Worm (Caenorhabditis elegans) whole organism, L4/young adult: Measurements from ENCODE around the gene lgc-30.

Experiments
- W03F9.2 ChIP-seq: fragments of 150-350 bp; optimal IDR thresholded peaks from 2 replicates; lab custom pipeline; 2014; ENCODE audit warnings: missing biosample characterization, missing genetic modification characterization
- dao-5 ChIP-seq: sonication (generic microtip); optimal IDR thresholded peaks from 2 replicates; lab custom pipeline; 2016; ENCODE audit warnings: missing genotype, missing genetic modification characterization, moderate library complexity, missing compliant biosample characterization
- him-1 ChIP-seq: sonication (generic microtip); optimal IDR thresholded peaks from 2 replicates; lab custom pipeline; 2016; ENCODE audit warnings: missing genotype, missing genetic modification reagents, missing genetic modification characterization, missing compliant biosample characterization

The lgc-30 gene

ce11 chrIV:959221-959620 lies 34.5 kb downstream of the lgc-30 start, which contains the start of gene plx-1:
Gene plx-1 (plus strand): TSS chrIV:959521.
- no peak for TF ChIP-seq W03F9.2 (tag; lab: Kevin White, UChicago)
- no peak for TF ChIP-seq him-1 (tag; lab: Kevin White, UChicago)
- TF ChIP-seq dao-5 (tag; lab: Kevin White, UChicago): no peak

- TF ChIP-seq him-1 (tag; lab: Kevin White, UChicago): no peak
- no peak for TF ChIP-seq dao-5 (tag; lab: Kevin White, UChicago)
- TF ChIP-seq W03F9.2 (tag; lab: Kevin White, UChicago): no peak
Observed at ce11 chrIV:960177-960576, 35.5 kb downstream of the lgc-30 start.

DNA sequence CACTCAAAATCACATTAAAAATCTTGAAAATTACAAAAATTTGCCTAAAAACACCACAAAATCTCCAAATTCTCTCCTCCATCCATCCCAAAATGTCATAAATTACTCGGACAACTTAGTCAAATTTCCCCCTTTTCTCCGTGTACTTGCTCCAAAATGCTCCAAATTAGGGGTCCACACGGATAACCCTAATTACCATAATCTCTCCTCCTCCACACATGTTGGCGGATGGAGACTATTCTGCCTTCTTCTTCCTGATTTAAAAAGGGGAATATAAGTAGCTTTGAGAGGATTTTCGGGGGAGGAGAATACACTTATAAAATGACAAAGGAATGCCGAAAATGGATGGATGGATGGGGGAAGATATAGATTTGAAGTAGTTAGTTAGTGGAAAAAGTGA lies 37.2 kb downstream of the lgc-30 start:
- TF ChIP-seq him-1 (tag; lab: Kevin White, UChicago) (no peak), dao-5 (tag; lab: Kevin White, UChicago) (no peak)

- TF ChIP-seq W03F9.2 (tag; lab: Kevin White, UChicago) (no peak), him-1 (tag; lab: Kevin White, UChicago) (no peak), dao-5 (tag; lab: Kevin White, UChicago) (no peak)
Observed at ce11 chrIV:971122-971521, 46.4 kb downstream of the lgc-30 start.

- TF ChIP-seq dao-5 (tag; lab: Kevin White, UChicago): no peak
- TF ChIP-seq him-1 (tag; lab: Kevin White, UChicago): no peak
- no peak for TF ChIP-seq W03F9.2 (tag; lab: Kevin White, UChicago)
Observed at ce11 chrIV:972401-972800, 47.7 kb downstream of the lgc-30 start.

DNA sequence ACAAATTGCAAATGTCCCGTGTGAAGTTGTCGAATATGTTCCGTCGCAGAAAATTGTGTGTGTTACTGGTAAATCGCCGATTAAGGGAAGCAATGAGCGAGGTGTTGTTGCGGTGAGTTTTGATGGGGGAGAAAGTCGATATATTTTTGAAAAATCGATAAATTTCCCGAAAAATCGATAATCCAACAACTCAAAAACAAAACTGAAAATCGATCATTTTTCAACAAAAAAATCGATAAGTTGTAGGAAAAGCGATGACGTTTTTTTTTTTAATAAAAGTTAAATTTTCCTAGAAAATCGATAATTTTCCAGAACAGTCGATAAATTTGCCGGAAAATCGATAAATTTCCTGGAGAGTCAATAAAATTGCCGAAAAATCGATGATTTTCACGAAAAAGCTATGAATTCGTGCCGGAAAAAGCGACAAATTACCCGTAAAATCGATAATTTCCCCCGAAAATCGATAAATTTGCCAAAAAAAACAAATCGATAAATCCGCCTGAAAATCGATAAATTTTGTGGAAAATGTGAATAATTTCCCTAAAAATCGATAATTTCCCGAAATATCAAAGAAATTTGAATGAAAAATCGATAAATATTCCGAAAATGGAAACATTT lies 48.2 kb downstream of the lgc-30 start:
- TF ChIP-seq W03F9.2 (tag; lab: Kevin White, UChicago): no peak
- no peak for TF ChIP-seq dao-5 (tag; lab: Kevin White, UChicago)
- TF ChIP-seq him-1 (tag; lab: Kevin White, UChicago): no peak

DNA sequence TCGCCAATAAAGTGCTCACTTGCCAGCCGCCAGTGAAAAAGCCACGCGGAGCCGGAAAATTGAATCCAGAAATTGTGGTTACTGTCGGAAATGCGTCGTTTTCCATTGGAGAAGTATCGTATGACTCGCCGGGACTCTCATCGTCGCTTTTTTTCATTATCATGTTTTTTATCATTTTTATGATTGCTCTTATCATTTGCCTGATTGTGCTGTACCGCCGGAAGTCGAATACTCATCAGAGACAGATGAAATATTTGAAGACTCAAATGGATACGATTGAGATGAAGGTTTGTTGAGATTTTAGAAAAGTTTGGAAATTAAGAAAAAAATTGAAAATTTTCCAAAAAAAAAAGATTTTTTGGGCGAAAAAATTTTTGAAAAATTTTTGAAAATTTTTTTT lies 51.7 kb downstream of the lgc-30 start:
- TF ChIP-seq him-1 (tag; lab: Kevin White, UChicago) (no peak), dao-5 (tag; lab: Kevin White, UChicago) (no peak), W03F9.2 (tag; lab: Kevin White, UChicago) (no peak)

DNA sequence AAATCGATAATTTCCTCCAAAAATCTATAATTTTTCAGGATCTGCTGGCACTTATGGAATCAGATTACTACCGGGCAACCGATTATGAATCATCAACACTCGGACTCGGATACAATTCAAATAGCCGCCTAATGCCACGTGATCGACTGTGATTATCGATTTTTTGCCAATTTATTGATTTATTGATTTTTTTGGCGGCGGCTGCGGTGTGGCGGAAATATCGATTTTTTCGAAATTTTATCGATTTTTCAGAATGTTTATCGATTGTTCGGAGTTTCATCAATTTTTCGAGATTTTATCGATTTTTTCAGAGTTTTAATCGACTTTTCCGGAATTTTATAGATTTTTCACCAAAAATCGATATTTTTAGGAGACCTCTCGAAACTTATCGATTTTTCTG lies 58.9 kb downstream of the lgc-30 start:
- TF ChIP-seq him-1 (tag; lab: Kevin White, UChicago) (no peak), dao-5 (tag; lab: Kevin White, UChicago) (no peak), W03F9.2 (tag; lab: Kevin White, UChicago) (no peak)
